Fruit fly (Drosophila melanogaster) whole organism, embryonic: ENCODE results near the gene CkIIalpha-i3.

Experiments used
- Abd-B ChIP-seq: fragments of 200-800 bp; sonication (Bioruptor generic); optimal IDR thresholded peaks from 2 replicates; lab custom pipeline; 2018; ENCODE audit warnings: missing biosample characterization, mild to moderate bottlenecking, missing genetic modification characterization, moderate library complexity
- Adf1 ChIP-seq: fragments of 200-800 bp; sonication (Bioruptor generic); IDR thresholded peaks from 2 replicates; pipeline ENCODE4 v1.3.6; 2022; ENCODE audit warnings: missing biosample characterization, missing genetic modification characterization
- Atf3 ChIP-seq: fragments of 200-800 bp; sonication (Bioruptor generic); optimal IDR thresholded peaks from 3 replicates; lab custom pipeline; 2016; ENCODE audit warnings: missing biosample characterization, missing genetic modification characterization
- CG12299 ChIP-seq: fragments of 200-800 bp; sonication (Bioruptor generic); optimal IDR thresholded peaks from 2 replicates; lab custom pipeline; 2018; ENCODE audit warnings: missing biosample characterization, mild to moderate bottlenecking, missing genetic modification characterization
- CG12769 ChIP-seq: fragments of 200-800 bp; sonication (Bioruptor generic); optimal IDR thresholded peaks from 2 replicates; lab custom pipeline; 2019; ENCODE audit warnings: missing biosample characterization, mild to moderate bottlenecking, missing genetic modification characterization, moderate library complexity
- CG13296 ChIP-seq: fragments of 200-800 bp; sonication (Bioruptor generic); optimal IDR thresholded peaks from 3 replicates; lab custom pipeline; 2018; ENCODE audit warnings: missing biosample characterization, mild to moderate bottlenecking, missing genetic modification characterization
- CG13624 ChIP-seq: fragments of 200-800 bp; sonication (Bioruptor generic); optimal IDR thresholded peaks from 2 replicates; lab custom pipeline; 2016; ENCODE audit warnings: missing biosample characterization, missing genetic modification characterization
- CG15011 ChIP-seq: fragments of 200-800 bp; sonication (Bioruptor generic); optimal IDR thresholded peaks from 3 replicates; lab custom pipeline; 2018; ENCODE audit warnings: missing biosample characterization, mild to moderate bottlenecking, missing genetic modification characterization
- CG1603 ChIP-seq: fragments of 200-800 bp; sonication (Bioruptor generic); optimal IDR thresholded peaks from 2 replicates; lab custom pipeline; 2019; ENCODE audit warnings: missing biosample characterization, mild to moderate bottlenecking, missing genetic modification characterization, moderate library complexity
- CG17568 ChIP-seq: fragments of 200-800 bp; sonication (Bioruptor generic); optimal IDR thresholded peaks from 2 replicates; lab custom pipeline; 2018; ENCODE audit warnings: missing biosample characterization, mild to moderate bottlenecking, missing genetic modification characterization, moderate library complexity
- CG17829 ChIP-seq: fragments of 200-800 bp; optimal IDR thresholded peaks from 2 replicates; lab custom pipeline; 2019; ENCODE audit warnings: missing biosample characterization, mild to moderate bottlenecking, missing genetic modification characterization, moderate library complexity
- CG1792 ChIP-seq: fragments of 200-800 bp; sonication (Bioruptor generic); optimal IDR thresholded peaks from 2 replicates; lab custom pipeline; 2016; ENCODE audit warnings: missing biosample characterization, missing genetic modification characterization
- CG18764 ChIP-seq: fragments of 200-800 bp; sonication (Bioruptor generic); optimal IDR thresholded peaks from 3 replicates; lab custom pipeline; 2016; ENCODE audit warnings: missing biosample characterization, missing genetic modification characterization
- CG2116 ChIP-seq: fragments of 200-800 bp; sonication (Bioruptor generic); optimal IDR thresholded peaks from 3 replicates; lab custom pipeline; 2018; ENCODE audit warnings: missing biosample characterization, mild to moderate bottlenecking, missing genetic modification characterization
- CG30431 ChIP-seq: fragments of 200-800 bp; sonication (Bioruptor generic); optimal IDR thresholded peaks from 2 replicates; lab custom pipeline; 2017; ENCODE audit warnings: missing biosample characterization, missing genetic modification characterization
- CG33213 ChIP-seq: fragments of 200-800 bp; sonication (Bioruptor generic); optimal IDR thresholded peaks from 3 replicates; lab custom pipeline; 2016; ENCODE audit warnings: missing biosample characterization, missing genetic modification characterization
- CG4424 ChIP-seq: fragments of 200-800 bp; sonication (Bioruptor generic); optimal IDR thresholded peaks from 3 replicates; lab custom pipeline; 2016; ENCODE audit warnings: missing biosample characterization, missing genetic modification characterization
- CG6272 ChIP-seq: fragments of 200-800 bp; sonication (Bioruptor generic); IDR thresholded peaks from 2 replicates; pipeline ENCODE4 v1.3.6; 2022; ENCODE audit warnings: missing biosample characterization, missing genetic modification characterization
- CG6791 ChIP-seq: fragments of 200-800 bp; sonication (Bioruptor generic); IDR thresholded peaks from 3 replicates; pipeline ENCODE4 v1.3.6; 2022; ENCODE audit warnings: missing biosample characterization, missing genetic modification characterization; ENCODE audit not compliant: partially characterized antibody
- CG7556 ChIP-seq: fragments of 200-800 bp; sonication (Bioruptor generic); optimal IDR thresholded peaks from 2 replicates; lab custom pipeline; 2017; ENCODE audit warnings: missing biosample characterization, mild to moderate bottlenecking, missing genetic modification characterization
- CG8944 ChIP-seq: fragments of 200-800 bp; sonication (Bioruptor generic); optimal IDR thresholded peaks from 3 replicates; lab custom pipeline; 2016; ENCODE audit warnings: missing biosample characterization, missing genetic modification characterization
- CG9727 ChIP-seq: fragments of 200-800 bp; sonication (Bioruptor generic); optimal IDR thresholded peaks from 3 replicates; lab custom pipeline; 2017; ENCODE audit warnings: missing biosample characterization, mild to moderate bottlenecking, missing genetic modification characterization
- CkIIα-i1 ChIP-seq: fragments of 200-800 bp; sonication (Bioruptor generic); IDR thresholded peaks from 2 replicates; pipeline ENCODE4 v1.3.6; 2022; ENCODE audit warnings: missing biosample characterization, missing genetic modification characterization
- Deaf1 ChIP-seq: fragments of 200-800 bp; optimal IDR thresholded peaks from 3 replicates; lab custom pipeline; 2019; ENCODE audit warnings: missing biosample characterization, mild to moderate bottlenecking, missing genetic modification characterization, moderate library complexity
- E2f1 ChIP-seq: fragments of 200-800 bp; sonication (Bioruptor generic); IDR thresholded peaks from 2 replicates; pipeline ENCODE4 v1.3.6; 2022; ENCODE audit warnings: missing biosample characterization, missing genetic modification characterization
- E2f2 ChIP-seq: fragments of 200-800 bp; sonication (Bioruptor generic); IDR thresholded peaks from 2 replicates; pipeline ENCODE4 v1.3.6; 2022; ENCODE audit warnings: missing biosample characterization, missing genetic modification characterization
- HLHmδ ChIP-seq: fragments of 200-800 bp; sonication (Bioruptor generic); optimal IDR thresholded peaks from 2 replicates; lab custom pipeline; 2018; ENCODE audit warnings: missing biosample characterization, mild to moderate bottlenecking, missing genetic modification characterization, moderate library complexity
- Hmr ChIP-seq: fragments of 200-800 bp; sonication (Bioruptor generic); optimal IDR thresholded peaks from 3 replicates; lab custom pipeline; 2017; ENCODE audit warnings: mild to moderate bottlenecking, missing biosample characterization, missing genetic modification reagents, missing genetic modification characterization
- Hr51 ChIP-seq, 2 experiments: fragments of 200-800 bp; sonication (Bioruptor generic); optimal IDR thresholded peaks; 2 replicates in 1 of 2; 3 replicates in 1 of 2; lab custom pipeline; 2016 to 2018; ENCODE audit warnings: missing biosample characterization in 2 of 2, missing genetic modification characterization in 2 of 2, mild to moderate bottlenecking in 1 of 2, moderate library complexity in 1 of 2
- Poxn ChIP-seq: fragments of 200-800 bp; sonication (Bioruptor generic); IDR thresholded peaks from 2 replicates; pipeline ENCODE4 v1.3.6; 2022; ENCODE audit warnings: missing biosample characterization, missing genetic modification characterization
- Ssrp ChIP-seq: fragments of 200-800 bp; sonication (Bioruptor generic); optimal IDR thresholded peaks from 2 replicates; lab custom pipeline; 2018; ENCODE audit warnings: missing biosample characterization, mild to moderate bottlenecking, missing genetic modification characterization, moderate library complexity
- Tbp ChIP-seq: fragments of >200 bp; optimal IDR thresholded peaks from 2 replicates; lab custom pipeline; 2018; ENCODE audit warnings: missing biosample characterization, missing genetic modification characterization
- Xrp1 ChIP-seq: fragments of 200-800 bp; sonication (Bioruptor generic); IDR thresholded peaks from 2 replicates; pipeline ENCODE4 v1.3.6; 2022; ENCODE audit warnings: missing biosample characterization, missing genetic modification characterization
- bbx ChIP-seq: fragments of 200-800 bp; sonication (Bioruptor generic); IDR thresholded peaks from 2 replicates; pipeline ENCODE4 v1.3.6; 2022; ENCODE audit warnings: missing biosample characterization, missing genetic modification characterization; ENCODE audit not compliant: partially characterized antibody
- br ChIP-seq: fragments of >200 bp; optimal IDR thresholded peaks from 2 replicates; lab custom pipeline; 2017
- caup ChIP-seq: fragments of 200-800 bp; sonication (Bioruptor generic); optimal IDR thresholded peaks from 3 replicates; lab custom pipeline; 2017; ENCODE audit warnings: missing biosample characterization, mild to moderate bottlenecking, missing genetic modification characterization, moderate library complexity; ENCODE audit not compliant: severe bottlenecking
- dati ChIP-seq: fragments of 200-800 bp; sonication (Bioruptor generic); IDR thresholded peaks from 2 replicates; pipeline ENCODE4 v1.3.6; 2022; ENCODE audit warnings: missing biosample characterization, missing genetic modification characterization
- fu2 ChIP-seq: fragments of 200-800 bp; sonication (Bioruptor generic); optimal IDR thresholded peaks from 2 replicates; lab custom pipeline; 2016; ENCODE audit warnings: missing biosample characterization, missing genetic modification characterization
- ham ChIP-seq: fragments of 200-800 bp; sonication (Bioruptor generic); IDR thresholded peaks from 2 replicates; pipeline ENCODE4 v1.3.6; 2022; ENCODE audit warnings: missing biosample characterization, missing genetic modification characterization
- her ChIP-seq: fragments of 200-800 bp; sonication (Bioruptor generic); optimal IDR thresholded peaks from 2 replicates; lab custom pipeline; 2016; ENCODE audit warnings: missing biosample characterization, missing genetic modification characterization
- hkb ChIP-seq, 2 experiments: fragments of 200-800 bp in 1 of 2; fragments of >200 bp in 1 of 2; sonication (Bioruptor generic) in 1 of 2; IDR thresholded peaks in 1 of 2; optimal IDR thresholded peaks in 1 of 2; 2 replicates each; pipeline versions ENCODE4 v1.3.6 to Lab custom; 2017 to 2022; ENCODE audit warnings: missing biosample characterization in 1 of 2, missing genetic modification characterization in 1 of 2
- maf-S ChIP-seq: fragments of 200-800 bp; sonication (Bioruptor generic); optimal IDR thresholded peaks from 2 replicates; lab custom pipeline; 2016; ENCODE audit warnings: missing biosample characterization, missing genetic modification characterization
- mirr ChIP-seq: fragments of 200-800 bp; sonication (Bioruptor generic); optimal IDR thresholded peaks from 3 replicates; lab custom pipeline; 2018; ENCODE audit warnings: missing biosample characterization, mild to moderate bottlenecking, missing genetic modification characterization
- mld ChIP-seq: fragments of 200-800 bp; sonication (Bioruptor generic); IDR thresholded peaks from 3 replicates; pipeline ENCODE4 v1.3.6; 2022; ENCODE audit warnings: missing biosample characterization, missing genetic modification characterization; ENCODE audit not compliant: partially characterized antibody
- nau ChIP-seq: fragments of 200-800 bp; sonication (Bioruptor generic); optimal IDR thresholded peaks from 3 replicates; lab custom pipeline; 2017; ENCODE audit warnings: missing biosample characterization, mild to moderate bottlenecking, missing genetic modification characterization, missing genetic modification reagents
- otp ChIP-seq: fragments of 200-800 bp; sonication (Bioruptor generic); IDR thresholded peaks from 3 replicates; pipeline ENCODE4, ENCODE4 v1.3.6; 2022; ENCODE audit warnings: missing biosample characterization, missing genetic modification characterization
- prd ChIP-seq, 3 experiments: fragments of >200 bp in 2 of 3; fragments of 200-800 bp in 1 of 3; sonication (Bioruptor generic) in 1 of 3; optimal IDR thresholded peaks in 2 of 3; IDR thresholded peaks in 1 of 3; 2 replicates in 2 of 3; 3 replicates in 1 of 3; pipeline versions ENCODE4 v1.3.6 to Lab custom; 2017 to 2022; ENCODE audit warnings: missing biosample characterization in 1 of 3, missing genetic modification characterization in 1 of 3
- schlank ChIP-seq: fragments of 200-800 bp; sonication (Bioruptor generic); optimal IDR thresholded peaks from 2 replicates; lab custom pipeline; 2018; ENCODE audit warnings: missing biosample characterization, mild to moderate bottlenecking, missing genetic modification characterization
- sisA ChIP-seq: fragments of 200-800 bp; sonication (Bioruptor generic); IDR thresholded peaks from 2 replicates; pipeline ENCODE4 v1.3.6; 2022; ENCODE audit warnings: missing biosample characterization, missing genetic modification characterization
- slp2 ChIP-seq: fragments of 200-800 bp; sonication (Bioruptor generic); optimal IDR thresholded peaks from 2 replicates; lab custom pipeline; 2016; ENCODE audit warnings: missing biosample characterization, missing genetic modification characterization
- tin ChIP-seq: fragments of 200-800 bp; sonication (Bioruptor generic); optimal IDR thresholded peaks from 3 replicates; lab custom pipeline; 2016; ENCODE audit warnings: missing biosample characterization, missing genetic modification characterization

Gene CkIIalpha-i3

DNA sequence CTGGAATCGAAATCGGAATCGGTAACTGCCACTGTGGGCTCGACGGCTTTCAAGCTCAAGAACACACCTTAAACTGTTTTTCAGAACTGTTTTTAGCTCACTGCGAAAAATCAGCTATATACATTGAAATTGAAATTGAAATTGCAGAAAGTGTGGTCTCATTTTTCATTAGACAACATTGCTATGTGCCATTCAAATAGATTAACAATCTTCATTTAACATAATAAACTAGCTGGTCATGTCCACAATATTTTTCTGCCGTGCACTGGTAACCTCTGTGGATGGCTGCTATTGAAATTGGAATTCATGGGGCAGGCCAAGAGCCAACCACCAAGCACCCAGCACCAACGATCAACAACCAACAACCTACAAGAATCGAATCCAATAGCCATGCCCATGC, 25.5 kb upstream of the CkIIalpha-i3 start (continued):
- TF ChIP-seq otp (GFP tag; lab: Robert Waterston, UW) (no peak), sisA (0 out of 2 replicates have a peak, but pooled peaks have one; percentile 16), dati (GFP tag; lab: Robert Waterston, UW) (no peak), Deaf1 (tag; lab: Kevin White, UChicago) (no peak), CG9727 (GFP tag; lab: Kevin White, UChicago) (no peak), CkIIα-i1 (GFP tag; lab: Robert Waterston, UW) (no peak), HLHmδ (no peak), caup (GFP tag; lab: Kevin White, UChicago) (no peak), maf-S (GFP tag; lab: Kevin White, UChicago) (no peak), CG13624 (GFP tag; lab: Kevin White, UChicago) (no peak), fu2 (no peak), CG13296 (GFP tag; lab: Kevin White, UChicago) (no peak), prd (optimal IDR thresholded peaks at IDR 0.05; lab: Kevin White, UChicago) (no peak), prd (GFP tag; IDR thresholded peaks at IDR 0.05; lab: Robert Waterston, UW) (peak; percentile 13; the same call in 1 of the 3 replicates), CG12769 (tag; lab: Kevin White, UChicago) (no peak), Tbp (no peak), CG18764 (GFP tag; lab: Kevin White, UChicago) (no peak), Poxn (GFP tag; lab: Robert Waterston, UW) (no peak), bbx (GFP tag; lab: Robert Waterston, UW) (no peak), CG17829 (tag; lab: Kevin White, UChicago) (peak; percentile 22), tin (GFP tag; lab: Kevin White, UChicago) (no peak), CG6272 (GFP tag; lab: Robert Waterston, UW) (no peak), ham (GFP tag; lab: Robert Waterston, UW) (no peak), CG2116 (GFP tag; lab: Kevin White, UChicago) (no peak), CG17568 (GFP tag; lab: Kevin White, UChicago) (no peak), br (lab: Kevin White, UChicago) (no peak), CG30431 (GFP tag; lab: Kevin White, UChicago) (no peak), nau (GFP tag; lab: Kevin White, UChicago) (no peak), CG4424 (peak; percentile 18), mirr (no peak), CG6791 (no peak), Abd-B (GFP tag; lab: Kevin White, UChicago) (no peak), Atf3 (GFP tag; lab: Kevin White, UChicago) (no peak), mld (GFP tag; lab: Robert Waterston, UW) (no peak), schlank (tag; lab: Kevin White, UChicago) (no peak), CG7556 (peak; percentile 16), E2f1 (peak; percentile 30; the same call in 1 of the 2 replicates), Hr51 (GFP tag; optimal IDR thresholded peaks at IDR 0.05; lab: Kevin White, UChicago) (no peak), her (GFP tag; lab: Kevin White, UChicago) (no peak), CG8944 (GFP tag; lab: Kevin White, UChicago) (no peak), hkb (optimal IDR thresholded peaks at IDR 0.05; lab: Kevin White, UChicago) (no peak), hkb (GFP tag; IDR thresholded peaks at IDR 0.05; lab: Robert Waterston, UW) (no peak), CG15011 (no peak), Xrp1 (GFP tag; lab: Robert Waterston, UW) (peak; percentile 66), CG33213 (GFP tag; lab: Kevin White, UChicago) (no peak), Ssrp (tag; lab: Kevin White, UChicago) (no peak), Adf1 (GFP tag; lab: Robert Waterston, UW) (no peak), CG1603 (tag; lab: Kevin White, UChicago) (peak; percentile 53), CG12299 (tag; lab: Kevin White, UChicago) (no peak), CG1792 (GFP tag; lab: Kevin White, UChicago) (no peak), Hmr (GFP tag; lab: Kevin White, UChicago) (no peak), E2f2 (GFP tag; lab: Robert Waterston, UW) (no peak), slp2 (GFP tag; lab: Kevin White, UChicago) (no peak)
